Worm (Caenorhabditis elegans): ENCODE results near the gene clec-215.

The clec-215 gene

DNA sequence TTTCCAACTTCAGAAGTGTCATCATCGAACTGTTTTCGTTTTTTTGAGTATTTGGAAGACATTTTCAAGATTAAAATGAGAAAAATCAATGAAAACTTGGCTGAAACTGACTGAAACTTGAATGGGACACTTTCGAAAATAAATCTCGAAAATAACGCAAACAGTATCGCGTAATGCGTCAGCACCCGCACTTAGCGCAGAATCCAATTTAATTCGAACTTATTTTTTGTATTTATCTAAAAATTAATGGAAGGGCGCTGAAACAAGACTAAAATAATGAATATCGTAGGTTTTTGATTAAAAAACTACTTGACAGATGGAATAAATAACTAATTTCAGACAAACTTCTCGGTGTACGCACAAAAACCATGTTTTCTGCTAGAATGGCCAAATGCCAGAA, 36.6 kb upstream of the clec-215 start, which contains the start of the genes snu-66 and ints-9:
TSS of gene snu-66 (minus strand) at position 108 of the 400 bp plus-strand sequence.
TSS of gene ints-9 (plus strand) at position 240 of the 400 bp plus-strand sequence.
- TF ChIP-seq unc-42 (tag; optimal IDR thresholded peaks at IDR 0.05) (peak; percentile 66), dve-1 (tag; optimal IDR thresholded peaks at IDR 0.05) (no peak), ceh-2 (tag; optimal IDR thresholded peaks at IDR 0.05) (no peak), gmeb-2 (tag; optimal IDR thresholded peaks at IDR 0.05) (no peak), syd-9 (tag; optimal IDR thresholded peaks at IDR 0.05) (no peak)

DNA sequence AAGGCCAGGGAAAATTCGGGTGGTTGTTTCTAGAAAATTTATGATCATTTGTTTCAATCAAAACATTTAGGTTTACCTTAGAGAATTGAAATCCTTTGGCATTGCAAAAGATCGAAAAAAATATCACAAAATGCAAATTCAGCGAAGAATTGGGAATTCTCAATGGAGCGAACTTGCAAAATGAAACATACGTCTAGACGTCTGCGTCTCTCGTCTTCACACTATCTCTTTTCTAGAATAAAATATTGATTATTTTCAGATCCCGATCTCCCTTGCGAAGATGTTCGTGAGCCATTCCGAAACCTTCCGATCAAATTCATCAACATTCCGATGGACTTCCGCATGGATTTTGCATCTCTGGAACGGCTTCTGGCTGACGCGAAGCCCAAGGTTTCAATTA, 31.8 kb upstream of the clec-215 start, which contains the start of gene ets-6:
TSS of gene ets-6 (minus strand) at position 169 of the 400 bp plus-strand sequence.
- TF ChIP-seq ceh-48 (tag; optimal IDR thresholded peaks at IDR 0.05) (peak; percentile 85), unc-86 (tag; optimal IDR thresholded peaks at IDR 0.05) (no peak)

DNA sequence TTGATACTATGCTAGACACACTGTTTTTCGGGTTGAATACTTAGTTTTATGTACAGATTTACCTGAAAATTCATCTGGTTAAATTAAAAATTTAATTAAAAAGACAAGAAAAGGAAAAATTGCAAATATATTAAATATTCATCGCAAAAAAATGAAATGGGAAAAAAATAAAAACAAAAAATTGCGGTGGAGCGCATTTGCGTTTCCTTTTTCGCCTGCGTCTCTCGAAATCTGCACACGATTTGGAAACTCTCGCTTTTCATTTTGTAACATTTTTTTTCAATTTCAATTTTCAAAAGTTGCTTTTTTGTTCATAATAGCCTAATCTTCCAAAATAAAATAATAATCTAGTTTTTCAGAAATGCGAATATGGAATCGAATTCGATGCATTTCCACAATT, 24.5 kb upstream of the clec-215 start, which contains the start of the genes F19F10.11 and C50E3.5:
TSS of gene F19F10.11 (minus strand) at position 68 of the 400 bp plus-strand sequence.
TSS of gene C50E3.5 (plus strand) at position 360 of the 400 bp plus-strand sequence.
- no peak for TF ChIP-seq rnt-1 (tag; optimal IDR thresholded peaks at IDR 0.05)
- peak; percentile 6 for TF ChIP-seq ceh-14 (tag; optimal IDR thresholded peaks at IDR 0.05)

DNA sequence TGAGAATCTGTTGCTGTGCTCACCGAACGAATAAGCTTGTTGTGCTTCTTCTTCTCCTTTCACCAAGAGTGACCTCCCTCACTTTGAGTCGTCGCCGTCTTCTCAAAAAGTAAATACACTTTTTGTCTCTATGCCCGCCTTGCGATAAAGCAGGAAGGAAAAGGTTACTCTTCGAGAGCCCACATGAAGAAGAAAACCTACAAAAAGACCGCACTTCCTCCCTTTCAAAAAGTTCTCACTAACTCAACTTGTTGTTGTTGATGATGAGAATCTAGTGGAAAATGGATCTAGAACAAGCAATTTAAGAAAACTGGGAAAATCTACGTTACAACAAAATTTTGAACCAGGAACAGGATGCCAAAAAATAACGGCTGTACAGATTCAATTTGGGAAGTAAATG, 21.7 kb upstream of the clec-215 start, which contains the start of gene C50E3.6:
TSS of gene C50E3.6 (minus strand) at position 101 of the 400 bp plus-strand sequence.
- TF ChIP-seq ceh-6 (GFP tag; optimal IDR thresholded peaks at IDR 0.05) = no peak
- no peak for TF ChIP-seq dve-1 (tag; optimal IDR thresholded peaks at IDR 0.05)
- TF ChIP-seq che-1 (tag; optimal IDR thresholded peaks at IDR 0.05) = no peak
- TF ChIP-seq sdc-2 (tag; optimal IDR thresholded peaks at IDR 0.05) = no peak
- TF ChIP-seq ets-4 (tag; optimal IDR thresholded peaks at IDR 0.05) = no peak
- no peak for TF ChIP-seq nhr-232 (tag; optimal IDR thresholded peaks at IDR 0.05)
- TF ChIP-seq C08G9.2 (tag; optimal IDR thresholded peaks at IDR 0.05) = no peak
- no peak for TF ChIP-seq ttx-3 (tag; optimal IDR thresholded peaks at IDR 0.05)
- TF ChIP-seq ceh-9 (tag; optimal IDR thresholded peaks at IDR 0.05) = no peak
- TF ChIP-seq lin-11 (tag; optimal IDR thresholded peaks at IDR 0.05) = no peak

DNA sequence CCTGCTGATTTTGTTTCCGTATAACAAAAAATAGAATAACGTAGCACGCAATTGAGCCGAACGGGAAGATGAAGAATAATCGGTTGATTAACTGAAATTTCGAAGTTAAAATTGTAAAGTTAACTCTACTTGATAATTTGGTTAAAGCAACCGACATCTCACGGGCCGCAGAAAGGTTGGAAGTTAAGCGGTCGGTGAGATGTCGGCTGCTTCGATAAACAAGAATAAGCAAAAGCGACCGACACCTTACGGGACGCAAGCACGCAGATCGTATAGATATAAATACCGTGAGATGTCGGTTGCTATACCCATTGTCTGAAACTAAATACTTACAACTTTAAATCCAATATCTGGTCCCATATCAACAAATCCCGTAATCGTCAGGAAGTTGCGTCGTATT, 17.0 kb upstream of the clec-215 start:
- TF ChIP-seq fkh-6 (tag; optimal IDR thresholded peaks at IDR 0.05) (no peak), npax-4 (tag; optimal IDR thresholded peaks at IDR 0.05) (no peak), ceh-24 (tag; optimal IDR thresholded peaks at IDR 0.05) (no peak), sox-4 (tag; optimal IDR thresholded peaks at IDR 0.05) (no peak), mec-3 (tag; optimal IDR thresholded peaks at IDR 0.05; ENCODE audit: borderline replicate concordance) (no peak), tbx-2 (tag; optimal IDR thresholded peaks at IDR 0.05) (no peak), nhr-232 (tag; optimal IDR thresholded peaks at IDR 0.05) (no peak), unc-3 (GFP tag; conservative IDR thresholded peaks at IDR 0.05) (no peak), unc-3 (tag; optimal IDR thresholded peaks at IDR 0.05) (no peak), fkh-10 (GFP tag; optimal IDR thresholded peaks at IDR 0.05) (no peak), T23F11.4 (GFP tag; optimal IDR thresholded peaks at IDR 0.05) (no peak), pqm-1 (tag; optimal IDR thresholded peaks at IDR 0.05) (no peak), ceh-14 (tag; optimal IDR thresholded peaks at IDR 0.05) (no peak), K09A11.1 (tag; optimal IDR thresholded peaks at IDR 0.05; ENCODE audit: insufficient read depth) (no peak), sdc-2 (tag; optimal IDR thresholded peaks at IDR 0.05) (no peak), ceh-48 (tag; optimal IDR thresholded peaks at IDR 0.05) (no peak), Y22D7AL.16 (tag; optimal IDR thresholded peaks at IDR 0.05) (no peak)

DNA sequence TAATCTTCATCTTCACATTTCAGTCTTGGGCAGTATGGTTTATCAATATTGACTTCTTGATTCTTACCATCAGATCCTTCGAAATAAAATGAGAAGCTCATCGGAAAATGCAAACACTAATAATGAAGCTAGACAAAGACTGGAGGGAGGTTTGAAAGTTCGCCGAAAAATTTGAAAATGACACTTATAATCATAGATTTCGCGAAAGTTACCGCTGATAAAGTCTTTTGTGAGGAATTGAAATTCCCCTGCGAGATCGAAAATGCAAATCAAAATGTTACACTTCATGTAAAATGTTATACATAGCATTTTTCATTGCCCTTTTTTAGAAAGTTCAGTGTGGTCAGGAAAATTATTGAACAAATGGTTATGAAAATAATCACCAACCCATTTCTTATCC, 13.9 kb upstream of the clec-215 start, which contains the start of gene C50E3.7:
TSS of gene C50E3.7 (minus strand) at position 101 of the 400 bp plus-strand sequence.
- TF ChIP-seq fkh-10 (GFP tag; optimal IDR thresholded peaks at IDR 0.05) = no peak
- no peak for TF ChIP-seq pros-1 (tag; optimal IDR thresholded peaks at IDR 0.05)
- no peak for TF ChIP-seq elt-2 (tag; optimal IDR thresholded peaks at IDR 0.05)
- no peak for TF ChIP-seq hlh-8 (tag; optimal IDR thresholded peaks at IDR 0.05)
- TF ChIP-seq C08G9.2 (tag; optimal IDR thresholded peaks at IDR 0.05) = no peak
- no peak for TF ChIP-seq fax-1 (tag; optimal IDR thresholded peaks at IDR 0.05)
- no peak for TF ChIP-seq ztf-16 (tag; optimal IDR thresholded peaks at IDR 0.05)
- no peak for TF ChIP-seq che-1 (tag; optimal IDR thresholded peaks at IDR 0.05)
- TF ChIP-seq tbx-7 (tag; optimal IDR thresholded peaks at IDR 0.05) = no peak
- TF ChIP-seq hlh-30 (tag; optimal IDR thresholded peaks at IDR 0.05; ENCODE audit: insufficient read depth) = no peak
- no peak for TF ChIP-seq unc-55 (GFP tag; optimal IDR thresholded peaks at IDR 0.05)
